Worm (Caenorhabditis elegans) whole organism, L1 larva: ENCODE results near the gene mpst-2.

ENCODE experiments used
- C34B4.2 ChIP-seq: sonication (generic microtip); optimal IDR thresholded peaks from 2 replicates; lab custom pipeline; 2017; ENCODE audit warnings: mild to moderate bottlenecking, missing genetic modification characterization, missing compliant biosample characterization
- F16B12.6 ChIP-seq: fragments of 150-350 bp; optimal IDR thresholded peaks from 2 replicates; lab custom pipeline; 2014; ENCODE audit warnings: missing biosample characterization, missing genetic modification characterization
- Y116A8C.19 ChIP-seq: sonication (generic microtip); optimal IDR thresholded peaks from 2 replicates; lab custom pipeline; 2016; ENCODE audit warnings: missing compliant biosample characterization, missing genetic modification characterization, borderline replicate concordance
- aha-1 ChIP-seq: fragments of 150-350 bp; optimal IDR thresholded peaks from 2 replicates; lab custom pipeline; 2014; ENCODE audit warnings: missing biosample characterization, missing genetic modification characterization
- aly-2 ChIP-seq: fragments of 150-350 bp; optimal IDR thresholded peaks from 2 replicates; lab custom pipeline; 2014; ENCODE audit warnings: missing biosample characterization, missing genetic modification characterization
- ama-1 ChIP-seq: fragments of 150-350 bp; optimal IDR thresholded peaks from 2 replicates; lab custom pipeline; 2014
- ceh-63 ChIP-seq: fragments of 200-800 bp; sonication (Bioruptor generic); optimal IDR thresholded peaks from 2 replicates; lab custom pipeline; 2018; ENCODE audit warnings: mild to moderate bottlenecking, missing genetic modification characterization, missing compliant biosample characterization
- ceh-82 ChIP-seq, 3 experiments: fragments of 150-350 bp in 1 of 3; sonication (generic microtip) in 2 of 3; optimal IDR thresholded peaks; 2 replicates each; lab custom pipeline; 2014 to 2017; ENCODE audit warnings: missing biosample characterization in 3 of 3, missing genetic modification characterization in 3 of 3
- ceh-90 ChIP-seq: sonication (generic microtip); optimal IDR thresholded peaks from 2 replicates; lab custom pipeline; 2016; ENCODE audit warnings: missing genetic modification characterization, missing compliant biosample characterization
- dpl-1 ChIP-seq, 3 experiments: fragments of 150-350 bp in 2 of 3; sonication (generic microtip) in 1 of 3; optimal IDR thresholded peaks; 2 replicates each; lab custom pipeline; 2014 to 2017; ENCODE audit warnings: missing biosample characterization in 3 of 3, missing genetic modification characterization in 3 of 3, missing genetic modification reagents in 3 of 3
- efl-1 ChIP-seq, 4 experiments: fragments of 150-350 bp; optimal IDR thresholded peaks in 3 of 4; peaks in 1 of 4; 1 replicate in 1 of 4; 2 replicates in 3 of 4; lab custom pipeline; 2014; ENCODE audit warnings: missing biosample characterization in 2 of 4, missing genetic modification characterization in 2 of 4, missing genetic modification reagents in 2 of 4
- efl-3 ChIP-seq: fragments of 200-800 bp; sonication (Bioruptor generic); optimal IDR thresholded peaks from 2 replicates; lab custom pipeline; 2018; ENCODE audit warnings: mild to moderate bottlenecking, missing genetic modification characterization, missing compliant biosample characterization
- elt-2 ChIP-seq: sonication (generic microtip); optimal IDR thresholded peaks from 2 replicates; lab custom pipeline; 2016; ENCODE audit warnings: missing genetic modification characterization, mild to moderate bottlenecking, inconsistent platforms, missing compliant biosample characterization, missing genetic modification reagents
- elt-3 ChIP-seq, 6 experiments: fragments of 150-350 bp in 1 of 6; sonication (generic microtip); optimal IDR thresholded peaks; 2 replicates each; lab custom pipeline; 2017 to 2018; ENCODE audit warnings: missing biosample characterization in 6 of 6, missing genetic modification characterization in 6 of 6, inconsistent platforms in 1 of 6
- fkh-10 ChIP-seq: sonication (generic microtip); optimal IDR thresholded peaks from 2 replicates; lab custom pipeline; 2017; ENCODE audit warnings: missing biosample characterization, missing genetic modification reagents, missing genetic modification characterization
- fos-1 ChIP-seq: fragments of 150-350 bp; optimal IDR thresholded peaks from 2 replicates; lab custom pipeline; 2014; ENCODE audit warnings: missing biosample characterization, missing genetic modification characterization
- grh-1 ChIP-seq: fragments of 200-800 bp; sonication (Bioruptor generic); IDR thresholded peaks from 2 replicates; pipeline ENCODE4 v1.3.6; 2022; ENCODE audit warnings: missing genetic modification reagents, missing genetic modification characterization, missing compliant biosample characterization
- hlh-4 ChIP-seq: sonication (generic microtip); optimal IDR thresholded peaks from 2 replicates; lab custom pipeline; 2016; ENCODE audit warnings: mild to moderate bottlenecking, missing genetic modification characterization, missing compliant biosample characterization
- hpl-2 ChIP-seq: fragments of 150-350 bp; optimal IDR thresholded peaks from 2 replicates; lab custom pipeline; 2014; ENCODE audit warnings: missing biosample characterization, missing genetic modification reagents, missing genetic modification characterization
- lin-14 ChIP-seq: fragments of 200-800 bp; sonication (Bioruptor generic); optimal IDR thresholded peaks from 2 replicates; lab custom pipeline; 2018; ENCODE audit warnings: mild to moderate bottlenecking, missing genetic modification characterization, moderate library complexity, missing compliant biosample characterization
- lin-15B ChIP-seq: fragments of 150-350 bp; sonication (generic microtip); optimal IDR thresholded peaks from 3 replicates; lab custom pipeline; 2014; ENCODE audit warnings: missing biosample characterization, missing genetic modification characterization
- lin-35 ChIP-seq, 2 experiments: fragments of 150-350 bp; optimal IDR thresholded peaks; 2 replicates each; lab custom pipeline; 2014; ENCODE audit warnings: missing biosample characterization in 2 of 2, missing genetic modification characterization in 2 of 2, missing genetic modification reagents in 2 of 2
- lsy-2 ChIP-seq, 2 experiments: fragments of 150-350 bp; optimal IDR thresholded peaks; 2 replicates each; lab custom pipeline; 2014; ENCODE audit warnings: missing biosample characterization in 2 of 2, missing genetic modification characterization in 2 of 2
- mep-1 ChIP-seq: fragments of 150-350 bp; optimal IDR thresholded peaks from 2 replicates; lab custom pipeline; 2014; ENCODE audit warnings: missing biosample characterization, missing genetic modification characterization
- nhr-19 ChIP-seq: fragments of 200-800 bp; sonication (Bioruptor generic); conservative IDR thresholded peaks from 2 replicates; pipeline ENCODE4 v1.3.6; 2022; ENCODE audit warnings: missing genetic modification characterization, missing compliant biosample characterization
- nhr-20 ChIP-seq: sonication (generic microtip); optimal IDR thresholded peaks from 2 replicates; lab custom pipeline; 2016; ENCODE audit warnings: mild to moderate bottlenecking, missing genetic modification characterization, missing compliant biosample characterization
- nhr-237 ChIP-seq: fragments of 150-350 bp; optimal IDR thresholded peaks from 2 replicates; lab custom pipeline; 2014; ENCODE audit warnings: missing biosample characterization, missing genetic modification characterization
- nhr-28 ChIP-seq: fragments of 150-350 bp; optimal IDR thresholded peaks from 2 replicates; lab custom pipeline; 2014; ENCODE audit warnings: missing biosample characterization, missing genetic modification characterization
- nhr-47 ChIP-seq: sonication (generic microtip); optimal IDR thresholded peaks from 2 replicates; lab custom pipeline; 2016; ENCODE audit warnings: mild to moderate bottlenecking, missing genetic modification characterization, moderate library complexity, missing compliant biosample characterization
- nhr-71 ChIP-seq: sonication (generic microtip); optimal IDR thresholded peaks from 2 replicates; lab custom pipeline; 2016; ENCODE audit warnings: mild to moderate bottlenecking, missing genetic modification characterization, moderate library complexity, missing compliant biosample characterization
- pag-3 ChIP-seq: sonication (generic microtip); optimal IDR thresholded peaks from 2 replicates; lab custom pipeline; 2017; ENCODE audit warnings: missing genetic modification characterization, mild to moderate bottlenecking, missing compliant biosample characterization, antibody characterized with exemption, borderline replicate concordance; ENCODE audit not compliant: insufficient read depth
- pqm-1 ChIP-seq: sonication (generic microtip); optimal IDR thresholded peaks from 3 replicates; lab custom pipeline; 2017; ENCODE audit warnings: missing biosample characterization, missing genetic modification characterization
- skn-1 ChIP-seq: fragments of 150-350 bp; optimal IDR thresholded peaks from 2 replicates; lab custom pipeline; 2014; ENCODE audit warnings: missing biosample characterization, missing genetic modification characterization
- snpc-4 ChIP-seq: fragments of 150-350 bp; optimal IDR thresholded peaks from 2 replicates; lab custom pipeline; 2014; ENCODE audit warnings: missing biosample characterization, missing genetic modification characterization
- sup-37 ChIP-seq: fragments of 200-800 bp; sonication (Bioruptor generic); optimal IDR thresholded peaks from 2 replicates; lab custom pipeline; 2018; ENCODE audit warnings: mild to moderate bottlenecking, missing genetic modification characterization, missing compliant biosample characterization
- swsn-7 ChIP-seq: sonication (generic microtip); optimal IDR thresholded peaks from 2 replicates; lab custom pipeline; 2016; ENCODE audit warnings: missing genetic modification characterization, missing compliant biosample characterization
- tbx-2 ChIP-seq: sonication (generic microtip); optimal IDR thresholded peaks from 2 replicates; lab custom pipeline; 2016; ENCODE audit warnings: missing genetic modification characterization, missing compliant biosample characterization
- tlp-1 ChIP-seq: fragments of 150-350 bp; optimal IDR thresholded peaks from 2 replicates; lab custom pipeline; 2014; ENCODE audit warnings: missing biosample characterization, missing genetic modification characterization
- unc-30 ChIP-seq: sonication (generic microtip); optimal IDR thresholded peaks from 2 replicates; lab custom pipeline; 2017; ENCODE audit warnings: missing biosample characterization, missing genetic modification characterization
- unc-62 ChIP-seq: fragments of 150-350 bp; optimal IDR thresholded peaks from 2 replicates; lab custom pipeline; 2014; ENCODE audit warnings: missing biosample characterization, missing genetic modification reagents, missing genetic modification characterization
- unc-86 ChIP-seq: sonication (generic microtip); optimal IDR thresholded peaks from 2 replicates; lab custom pipeline; 2016; ENCODE audit warnings: missing genetic modification characterization, missing compliant biosample characterization
- unc-98 ChIP-seq: fragments of 200-800 bp; sonication (Bioruptor generic); IDR thresholded peaks from 2 replicates; pipeline ENCODE4 v1.3.6; 2022; ENCODE audit warnings: missing genetic modification characterization, missing compliant biosample characterization
- xbp-1 ChIP-seq: sonication (generic microtip); optimal IDR thresholded peaks from 2 replicates; lab custom pipeline; 2016; ENCODE audit warnings: missing genetic modification characterization, missing compliant biosample characterization
- zag-1 ChIP-seq: fragments of 150-350 bp; optimal IDR thresholded peaks from 2 replicates; lab custom pipeline; 2014; ENCODE audit warnings: missing biosample characterization, missing genetic modification characterization
- ztf-11 ChIP-seq, 2 experiments: sonication (generic microtip); optimal IDR thresholded peaks; 2 replicates each; lab custom pipeline; 2016 to 2017; ENCODE audit warnings: missing genetic modification characterization in 2 of 2, missing biosample characterization in 1 of 2, missing compliant biosample characterization in 1 of 2
- ztf-4 ChIP-seq: fragments of 150-350 bp; optimal IDR thresholded peaks from 2 replicates; lab custom pipeline; 2014; ENCODE audit warnings: missing biosample characterization, missing genetic modification characterization

mpst-2 gene

ce11 chrV:14853739-14854138 lies 39.5 kb downstream of the mpst-2 start:
- TF ChIP-seq lin-35 (GFP tag; optimal IDR thresholded peaks at IDR 0.05; lab: Kevin White, UChicago) (no peak), skn-1 (no peak), ztf-11 (tag; optimal IDR thresholded peaks at IDR 0.05; lab: Kevin White, UChicago) (no peak), unc-30 (no peak)

ce11 chrV:14852620-14853019 lies 40.6 kb downstream of the mpst-2 start:
- TF ChIP-seq unc-98 (GFP tag; lab: Robert Waterston, UW): no peak
- no peak for TF ChIP-seq efl-1 (optimal IDR thresholded peaks at IDR 0.05; lab: Kevin White, UChicago)
- TF ChIP-seq efl-1 (GFP tag; optimal IDR thresholded peaks at IDR 0.05 in 1 of 2; lab: Kevin White, UChicago): peak in 1 of 2 experiments; percentile 70
- TF ChIP-seq lin-14 (GFP tag; lab: Kevin White, UChicago): peak; percentile 55
- no peak for TF ChIP-seq elt-3 (tag; optimal IDR thresholded peaks at IDR 0.05; lab: Kevin White, UChicago)
- TF ChIP-seq tbx-2 (tag; lab: Kevin White, UChicago): peak; percentile 5
- no peak for TF ChIP-seq lin-15B (tag; lab: Kevin White, UChicago)
- TF ChIP-seq, all 84 proteins: peak for 3

ce11 chrV:14851972-14852371 lies 41.3 kb downstream of the mpst-2 start:
- no peak for TF ChIP-seq pqm-1
- no peak for TF ChIP-seq ceh-90
- no peak for TF ChIP-seq Y116A8C.19 (tag; lab: Kevin White, UChicago)
- peak; percentile 32 for TF ChIP-seq elt-2 (tag; lab: Kevin White, UChicago)
- peak in 1 of 2 experiments; percentile 19 for TF ChIP-seq lin-35 (GFP tag; optimal IDR thresholded peaks at IDR 0.05; lab: Kevin White, UChicago)

ce11 chrV:14851206-14851605 lies 42.0 kb downstream of the mpst-2 start:
- TF ChIP-seq elt-2 (tag; lab: Kevin White, UChicago) (no peak), sup-37 (no peak), snpc-4 (no peak), nhr-237 (tag; lab: Kevin White, UChicago) (no peak), nhr-28 (tag; lab: Kevin White, UChicago) (no peak), ceh-82 (tag; optimal IDR thresholded peaks at IDR 0.05; lab: Kevin White, UChicago) (peak in 2 of 3 experiments; percentile 12 to 45), unc-86 (tag; lab: Kevin White, UChicago) (peak; percentile 2), ztf-4 (no peak), lin-14 (GFP tag; lab: Kevin White, UChicago) (peak; percentile 84), grh-1 (no peak), hlh-4 (no peak), pqm-1 (no peak), nhr-47 (tag; lab: Kevin White, UChicago) (peak; percentile 45), fos-1 (tag; lab: Kevin White, UChicago) (no peak), hpl-2 (no peak), nhr-20 (tag; lab: Kevin White, UChicago) (no peak), aha-1 (no peak), C34B4.2 (tag; lab: Kevin White, UChicago) (no peak), mep-1 (no peak), F16B12.6 (no peak), pag-3 (tag; lab: Kevin White, UChicago) (no peak), zag-1 (tag; lab: Kevin White, UChicago) (peak; percentile 44), fkh-10 (GFP tag; lab: Kevin White, UChicago) (no peak), lsy-2 (tag; optimal IDR thresholded peaks at IDR 0.05; lab: Kevin White, UChicago) (peak in 1 of 2 experiments; percentile 12), unc-62 (GFP tag; lab: Kevin White, UChicago) (no peak), ztf-11 (tag; optimal IDR thresholded peaks at IDR 0.05; lab: Kevin White, UChicago) (no peak), ceh-63 (GFP tag; lab: Kevin White, UChicago) (no peak), aly-2 (tag; lab: Kevin White, UChicago) (no peak), nhr-19 (GFP tag; lab: Robert Waterston, UW) (no peak), tlp-1 (tag; lab: Kevin White, UChicago) (no peak), dpl-1 (GFP tag; optimal IDR thresholded peaks at IDR 0.05; lab: Kevin White, UChicago) (no peak), skn-1 (no peak), swsn-7 (peak; percentile 1), Y116A8C.19 (tag; lab: Kevin White, UChicago) (no peak), ama-1 (lab: Kevin White, UChicago) (no peak), xbp-1 (peak; percentile 9), efl-3 (GFP tag; lab: Kevin White, UChicago) (no peak), tbx-2 (tag; lab: Kevin White, UChicago) (peak; percentile 53), nhr-71 (tag; lab: Kevin White, UChicago) (peak; percentile 45), lin-15B (tag; lab: Kevin White, UChicago) (no peak), lin-35 (GFP tag; optimal IDR thresholded peaks at IDR 0.05; lab: Kevin White, UChicago) (peak in 1 of 2 experiments; percentile 40)
